Fruit fly (Drosophila melanogaster) Kc167 (cell line): Measurements from ENCODE around the gene RtcB.

Source experiments
- Sin3A ChIP-seq: fragments of >200 bp; optimal IDR thresholded peaks from 2 replicates; lab custom pipeline; 2018; ENCODE audit warnings: missing external identifiers
- h ChIP-seq: fragments of >200 bp; optimal IDR thresholded peaks from 3 replicates; lab custom pipeline; 2018; ENCODE audit warnings: missing external identifiers

DNA sequence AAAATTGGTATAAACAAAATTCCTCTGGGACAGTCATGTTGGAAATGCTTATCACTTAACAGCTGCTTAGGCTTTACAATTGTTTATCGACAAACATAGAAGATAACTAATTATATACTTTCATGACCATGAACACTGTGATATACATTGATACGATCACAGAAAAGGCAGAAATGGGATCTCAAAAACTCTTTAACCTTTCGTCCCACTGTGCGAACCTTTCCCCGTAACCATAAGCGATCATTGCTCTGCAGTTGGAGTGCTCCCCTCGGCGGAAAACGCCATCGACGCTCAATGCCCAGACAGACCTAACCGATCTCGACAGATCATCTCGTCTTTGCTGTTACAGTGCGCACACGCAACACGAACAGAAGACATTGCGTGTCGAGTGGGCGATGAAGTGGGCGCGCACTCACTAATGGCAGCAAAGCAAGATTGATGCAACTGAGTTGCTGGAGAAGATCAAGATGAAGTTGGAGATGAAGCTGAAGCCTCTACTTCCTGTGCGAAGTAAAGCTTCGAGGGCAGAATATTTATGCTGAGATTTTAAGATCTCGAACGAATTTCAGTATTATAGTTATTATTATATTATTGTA lies 6.0 kb upstream of the RtcB start:
- TF ChIP-seq Sin3A (lab: Kevin White, UChicago) = no peak
- TF ChIP-seq h = no peak
